Worm (Caenorhabditis elegans) whole organism, L4/young adult: Measurements from ENCODE around the gene smim-14.
"Not testable (repeated sequence)": the region's sequence is repeated elsewhere in the genome, so short reads cannot be mapped to it uniquely, and the experiment has no call there.

Experiments used
- W03F9.2 ChIP-seq: fragments of 150-350 bp; optimal IDR thresholded peaks from 2 replicates; lab custom pipeline; 2014; ENCODE audit warnings: missing biosample characterization, missing genetic modification characterization
- dao-5 ChIP-seq: sonication (generic microtip); optimal IDR thresholded peaks from 2 replicates; lab custom pipeline; 2016; ENCODE audit warnings: missing genotype, missing genetic modification characterization, moderate library complexity, missing compliant biosample characterization
- him-1 ChIP-seq: sonication (generic microtip); optimal IDR thresholded peaks from 2 replicates; lab custom pipeline; 2016; ENCODE audit warnings: missing genotype, missing genetic modification reagents, missing genetic modification characterization, missing compliant biosample characterization

smim-14 gene

DNA sequence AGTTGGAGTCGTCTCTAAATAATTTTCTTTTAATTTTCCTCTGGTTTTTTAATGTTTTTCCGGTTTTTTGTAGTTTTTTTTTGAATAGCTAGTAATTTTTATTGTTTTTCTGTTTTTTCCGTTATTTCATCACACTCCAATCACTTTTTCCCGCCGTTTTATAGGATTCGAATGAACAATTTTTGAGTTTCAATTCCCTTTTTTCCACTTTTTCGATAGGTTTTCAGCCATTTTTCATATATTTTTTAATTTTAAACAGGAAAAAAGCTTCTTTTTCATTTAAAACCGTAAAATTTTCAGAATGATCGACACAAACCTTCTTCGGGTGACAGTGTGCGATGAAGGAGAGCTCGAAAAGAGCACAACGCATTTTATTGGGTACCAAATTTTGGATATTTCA, 8.1 kb downstream of the smim-14 start, which contains the start of gene pph-6:
Gene pph-6 (plus strand): TSS at position 301 of the 400 bp plus-strand sequence.
- no peak for TF ChIP-seq dao-5 (tag; lab: Kevin White, UChicago)
- no peak for TF ChIP-seq W03F9.2 (tag; lab: Kevin White, UChicago)

DNA sequence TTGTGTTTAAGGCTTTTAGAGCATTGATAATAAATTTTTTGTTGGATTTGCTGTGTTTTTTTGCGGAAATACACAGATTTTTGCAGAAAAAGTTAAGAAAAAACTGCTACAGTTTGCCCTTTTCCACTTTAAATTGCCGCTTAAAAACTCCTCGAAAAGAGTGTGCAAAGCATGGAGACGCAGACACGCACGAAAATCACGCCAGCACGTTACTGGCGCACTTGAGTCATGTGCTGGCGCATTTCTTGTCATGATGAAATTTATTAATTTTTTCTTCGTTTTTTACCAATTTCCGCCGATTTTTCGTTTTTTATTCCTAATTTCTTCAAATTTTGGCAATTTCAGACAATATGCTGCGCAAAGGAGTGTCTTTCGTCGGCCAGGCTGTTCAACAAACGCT, 9.5 kb downstream of the smim-14 start, which contains the start of gene C34C12.8:
Gene C34C12.8 (plus strand): TSS at position 346 of the 400 bp plus-strand sequence.
- peak; percentile 76 for TF ChIP-seq him-1 (tag; lab: Kevin White, UChicago)
- peak; percentile 89 for TF ChIP-seq W03F9.2 (tag; lab: Kevin White, UChicago)
- TF ChIP-seq dao-5 (tag; lab: Kevin White, UChicago): no peak

DNA sequence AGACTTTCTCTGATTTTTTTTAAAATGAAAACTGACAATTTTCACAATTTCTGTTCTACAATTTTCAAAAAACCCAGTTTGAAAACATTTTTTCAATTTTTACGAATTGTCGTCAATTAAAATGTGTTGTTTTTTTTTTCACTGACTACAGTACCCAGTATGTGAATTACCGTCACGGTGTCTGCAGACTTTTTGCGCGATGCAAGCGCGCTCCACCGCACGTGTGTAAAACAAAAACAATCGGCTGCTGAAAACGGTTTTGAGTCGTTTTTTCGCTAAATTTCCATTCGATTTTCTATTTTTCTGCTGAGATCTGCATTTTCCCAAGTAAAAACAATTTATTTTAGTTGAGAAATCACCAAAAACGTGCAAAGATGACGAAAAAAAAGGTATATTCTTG, 13.3 kb downstream of the smim-14 start:
- no peak for TF ChIP-seq dao-5 (tag; lab: Kevin White, UChicago)
- TF ChIP-seq W03F9.2 (tag; lab: Kevin White, UChicago): peak; percentile 96
- peak; percentile 96 for TF ChIP-seq him-1 (tag; lab: Kevin White, UChicago)

DNA sequence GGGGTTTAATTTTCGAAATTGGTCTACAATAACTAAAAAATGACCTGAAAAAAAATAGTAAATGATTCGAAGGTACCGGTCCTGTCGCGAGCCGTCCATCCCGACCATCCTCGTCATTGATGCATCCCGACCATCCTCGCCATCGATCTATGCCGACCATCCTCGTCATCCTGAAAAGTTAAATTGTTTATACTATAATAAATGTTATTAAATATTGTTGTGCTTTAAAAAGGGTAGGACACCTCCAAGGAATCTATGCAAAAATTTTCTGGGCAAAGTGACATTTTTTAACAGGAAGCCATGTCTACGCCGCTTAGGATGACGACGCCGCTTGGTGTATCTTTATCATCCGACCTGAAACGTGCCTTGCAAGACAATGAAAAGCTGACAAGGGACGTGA, 15.5 kb downstream of the smim-14 start, which contains the start of gene C34C12.1:
Gene C34C12.1 (plus strand): TSS at position 301 of the 400 bp plus-strand sequence.
- not testable (repeated sequence) for TF ChIP-seq him-1, dao-5, W03F9.2 (tag; lab: Kevin White, UChicago)

DNA sequence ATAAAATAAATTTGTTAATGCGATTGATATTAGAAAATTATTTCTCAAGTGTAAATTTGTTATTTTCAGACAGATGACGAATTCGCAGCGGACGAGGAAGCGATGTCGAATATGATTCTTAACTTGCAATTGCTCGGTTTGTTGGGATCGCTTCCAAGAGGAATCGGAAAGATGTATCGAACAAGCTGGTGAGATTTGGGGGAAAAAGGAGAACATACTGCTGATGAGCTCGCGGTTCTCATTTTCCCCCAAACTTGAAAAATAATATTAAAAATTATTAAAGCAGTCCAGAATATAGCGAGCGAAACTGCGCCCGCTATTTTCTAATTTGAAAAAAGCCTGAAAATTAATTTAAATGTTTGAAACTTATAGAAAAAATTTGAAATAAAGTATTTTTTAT, 16.1 kb downstream of the smim-14 start, which contains the start of gene C34C12.2:
Gene C34C12.2 (plus strand): TSS at position 301 of the 400 bp plus-strand sequence.
- not testable (repeated sequence) for TF ChIP-seq W03F9.2, dao-5, him-1 (tag; lab: Kevin White, UChicago)

DNA sequence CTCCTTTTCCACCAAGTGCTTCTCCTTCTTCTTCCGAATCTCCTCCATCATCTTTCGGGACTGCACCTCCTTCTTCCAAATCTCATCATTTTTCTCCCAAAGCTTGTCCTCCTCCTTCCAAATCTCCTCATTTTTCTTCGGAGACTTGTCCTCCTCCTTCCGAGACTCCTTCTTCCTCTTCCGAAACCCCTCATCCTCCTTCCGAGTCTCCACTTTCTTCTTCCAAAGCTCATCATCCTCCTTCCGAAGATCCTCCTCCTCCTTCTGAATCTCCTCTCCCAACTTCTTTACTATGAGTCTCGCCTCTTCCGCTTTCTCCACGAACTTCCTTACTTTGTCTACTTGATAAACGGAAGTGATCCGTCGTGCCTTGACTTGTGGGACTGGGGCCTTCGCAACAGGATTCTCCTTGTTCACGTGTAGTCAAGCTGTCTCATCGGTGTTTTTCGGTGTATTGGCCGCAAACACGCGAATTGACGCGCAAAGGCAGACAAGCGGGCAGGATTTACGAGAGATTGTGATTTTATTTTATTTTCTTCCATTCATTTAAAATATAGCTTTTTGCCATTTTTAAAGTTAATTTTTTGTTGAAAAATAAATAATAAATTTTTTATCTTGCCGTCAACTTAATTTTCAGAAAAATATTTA, 16.9 kb downstream of the smim-14 start, which contains the start of the genes K01A11.3 and C34C12.12:
Gene K01A11.3 (minus strand): TSS at position 51 of the 648 bp plus-strand sequence.
Gene C34C12.12 (plus strand): TSS at position 632 of the 648 bp plus-strand sequence.
- TF ChIP-seq him-1 (tag; lab: Kevin White, UChicago) (no peak), dao-5 (tag; lab: Kevin White, UChicago) (no peak), W03F9.2 (tag; lab: Kevin White, UChicago) (no peak)

DNA sequence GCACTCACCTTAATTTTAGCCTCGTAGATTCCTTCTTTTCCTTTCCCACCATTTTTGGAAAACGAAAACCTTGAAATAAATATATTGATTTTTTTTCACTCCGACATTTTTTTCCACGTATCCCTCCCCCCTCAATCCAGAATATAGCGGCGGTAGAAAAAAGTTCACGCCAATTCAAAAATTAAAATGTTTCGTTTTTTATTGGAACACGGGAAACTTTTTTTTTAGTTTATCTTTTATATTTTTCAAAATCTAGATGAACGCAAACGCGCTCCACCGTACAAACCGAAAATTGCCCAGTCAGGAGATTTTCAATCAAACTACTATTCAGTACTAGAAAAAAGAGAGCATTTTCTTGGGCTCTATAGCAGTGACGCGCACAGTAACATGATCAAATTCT, 25.4 kb downstream of the smim-14 start, which contains the start of gene spe-41:
Gene spe-41 (minus strand): TSS at position 72 of the 400 bp plus-strand sequence.
- no peak for TF ChIP-seq dao-5 (tag; lab: Kevin White, UChicago)
- TF ChIP-seq W03F9.2 (tag; lab: Kevin White, UChicago): no peak
- no peak for TF ChIP-seq him-1 (tag; lab: Kevin White, UChicago)

DNA sequence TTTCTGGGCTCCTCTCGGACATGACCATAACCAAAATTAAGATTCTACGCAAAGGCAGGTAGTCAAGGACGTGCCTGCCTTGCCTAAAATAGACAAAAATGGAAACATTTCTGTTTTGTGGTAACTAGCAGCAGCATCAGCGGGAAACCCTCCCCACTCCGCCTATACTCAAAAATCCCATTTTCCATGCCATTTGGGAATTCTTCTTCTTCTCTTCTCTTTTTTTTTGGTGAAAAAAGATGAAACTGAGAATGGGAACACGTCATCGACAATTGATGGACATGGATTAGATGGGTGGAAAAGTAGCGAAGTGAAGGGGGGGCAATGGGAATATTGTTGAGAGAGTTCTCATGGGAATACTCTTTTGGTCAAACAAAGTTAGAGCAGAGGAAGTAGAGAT, 32.4 kb downstream of the smim-14 start:
- no peak for TF ChIP-seq W03F9.2 (tag; lab: Kevin White, UChicago)
- no peak for TF ChIP-seq dao-5 (tag; lab: Kevin White, UChicago)
- no peak for TF ChIP-seq him-1 (tag; lab: Kevin White, UChicago)

DNA sequence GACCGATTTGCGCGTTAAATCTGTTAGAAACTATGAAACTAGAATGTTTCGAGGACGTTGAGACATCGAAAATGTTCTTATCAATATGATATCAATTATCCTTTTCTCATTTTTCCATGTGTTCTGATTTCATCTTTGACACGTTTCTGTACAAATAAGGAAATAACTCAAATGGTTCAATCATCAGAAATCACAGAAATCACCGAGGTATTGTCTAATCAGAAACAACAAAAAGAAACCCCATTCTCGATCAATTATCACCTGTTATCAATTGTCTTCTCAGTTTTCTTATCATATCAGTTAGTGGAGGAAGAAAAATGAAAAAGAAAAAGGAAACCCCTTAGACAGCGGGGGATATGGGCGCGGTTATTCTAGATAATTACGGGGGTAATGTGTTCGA, 34.4 kb downstream of the smim-14 start:
- TF ChIP-seq dao-5 (tag; lab: Kevin White, UChicago) (no peak), W03F9.2 (tag; lab: Kevin White, UChicago) (no peak)

DNA sequence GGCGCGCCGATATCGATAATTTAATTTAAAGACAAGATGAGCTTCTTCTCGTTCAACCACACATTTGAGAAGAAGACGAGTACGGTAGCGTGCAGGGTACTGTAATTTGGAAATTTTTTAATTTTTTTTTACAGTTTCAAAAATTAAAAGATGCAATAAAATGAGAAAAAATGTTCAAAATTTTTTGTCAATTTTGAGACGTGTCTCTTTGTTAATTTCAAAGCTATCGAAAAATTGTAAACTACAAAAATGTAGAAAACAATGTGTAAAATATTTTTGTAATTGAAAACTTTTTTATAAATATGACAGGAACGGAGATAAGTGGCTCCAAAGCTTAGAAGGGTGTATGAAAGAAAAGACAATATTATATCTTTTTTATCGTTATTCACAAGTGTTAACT, 38.2 kb downstream of the smim-14 start, which contains the start of gene K01A11.1:
Gene K01A11.1 (minus strand): TSS at position 101 of the 400 bp plus-strand sequence.
- TF ChIP-seq dao-5 (tag; lab: Kevin White, UChicago) (no peak), W03F9.2 (tag; lab: Kevin White, UChicago) (no peak), him-1 (tag; lab: Kevin White, UChicago) (no peak)

DNA sequence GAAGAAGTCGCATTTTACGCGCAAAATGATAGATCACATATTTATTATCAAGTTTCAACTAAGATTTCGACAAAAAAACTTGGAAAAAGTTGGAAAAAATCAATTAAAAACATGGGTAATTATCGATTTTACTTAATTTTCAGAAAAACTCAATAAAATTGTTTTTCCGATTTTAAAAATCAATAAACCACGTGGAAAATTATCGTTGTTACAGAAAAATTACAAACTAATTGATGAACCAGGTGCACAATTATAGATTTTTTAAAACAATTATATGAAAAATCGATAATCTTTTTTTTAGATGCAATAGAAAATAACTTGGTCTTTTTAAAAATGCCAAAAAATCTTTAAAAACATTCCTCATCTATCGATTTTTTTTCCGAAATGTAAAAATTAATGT, 38.9 kb downstream of the smim-14 start:
- TF ChIP-seq W03F9.2 (tag; lab: Kevin White, UChicago) (no peak), dao-5 (tag; lab: Kevin White, UChicago) (no peak), him-1 (tag; lab: Kevin White, UChicago) (no peak)

DNA sequence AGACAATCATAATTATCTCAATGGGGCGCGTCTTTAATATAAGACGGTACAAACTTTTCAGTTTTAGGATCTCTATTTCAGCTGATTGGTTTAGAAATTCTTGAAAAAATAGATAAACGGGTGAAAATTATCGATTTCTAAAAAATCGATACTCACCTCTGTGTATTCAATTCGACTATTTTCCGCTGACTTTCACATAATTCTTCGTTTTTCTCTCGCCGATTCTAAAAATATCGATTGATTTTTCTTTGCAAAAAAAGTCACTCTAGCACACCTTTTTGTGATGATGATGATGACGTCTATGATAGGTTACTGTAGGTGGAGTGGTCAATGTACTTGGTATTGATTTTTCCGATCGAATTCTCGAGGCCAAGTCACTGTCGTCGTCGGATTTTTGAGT, 39.8 kb downstream of the smim-14 start:
- TF ChIP-seq dao-5 (tag; lab: Kevin White, UChicago) (no peak), W03F9.2 (tag; lab: Kevin White, UChicago) (no peak), him-1 (tag; lab: Kevin White, UChicago) (no peak)

DNA sequence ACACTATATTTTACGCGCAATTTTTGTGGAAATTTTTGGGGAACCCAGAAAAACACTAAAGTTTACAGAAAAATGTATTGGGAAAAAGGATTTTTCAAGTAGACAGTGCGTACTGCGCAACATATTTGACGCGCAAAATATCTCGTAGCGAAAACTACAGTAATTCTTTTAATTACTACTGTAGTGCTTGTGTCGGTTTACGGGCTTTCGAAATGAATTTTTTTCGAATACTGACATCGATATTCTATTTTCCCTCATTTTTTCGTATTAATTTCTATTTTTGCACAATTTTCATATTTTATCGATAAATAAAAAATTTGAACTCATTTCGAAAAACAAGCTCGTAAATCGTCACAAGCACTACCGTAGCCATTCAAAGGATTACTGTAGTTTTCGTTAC, 41.0 kb downstream of the smim-14 start:
- TF ChIP-seq dao-5 (tag; lab: Kevin White, UChicago) (no peak), him-1 (tag; lab: Kevin White, UChicago) (no peak), W03F9.2 (tag; lab: Kevin White, UChicago) (no peak)
